Fruit fly (Drosophila melanogaster): ENCODE results near the gene CG7110.
A peak's percentile ranks its signal among the peaks of the same experiment; 100 is the strongest.

The CG7110 gene

dm6 chr2L:13370762-13371161 is 28.0 kb upstream of the CG7110 start, which contains the start of gene ND-B22 (continued):
- no peak for TF ChIP-seq kni (GFP tag; optimal IDR thresholded peaks at IDR 0.05)
- 0 out of 3 replicates have a peak, but pooled peaks have one; percentile 28 for TF ChIP-seq hb (GFP tag; IDR thresholded peaks at IDR 0.05; ENCODE audit: partially characterized antibody)
- TF ChIP-seq CG18619 (GFP tag; optimal IDR thresholded peaks at IDR 0.05) = peak; percentile 6
- TF ChIP-seq run (tag; optimal IDR thresholded peaks at IDR 0.05) = peak; percentile 12
- TF ChIP-seq CG12299 (tag; optimal IDR thresholded peaks at IDR 0.05) = no peak
- no peak for TF ChIP-seq Nf-YB (GFP tag; optimal IDR thresholded peaks at IDR 0.05)
- TF ChIP-seq en (GFP tag; optimal IDR thresholded peaks at IDR 0.05) = no peak
- TF ChIP-seq Dad (GFP tag; optimal IDR thresholded peaks at IDR 0.05) = peak; percentile 50
- TF ChIP-seq NFAT (GFP tag; IDR thresholded peaks at IDR 0.05) = no peak; the same call in 1 of the 2 replicates
- TF ChIP-seq mirr (GFP tag; optimal IDR thresholded peaks at IDR 0.05) = no peak
- TF ChIP-seq bbx (GFP tag; IDR thresholded peaks at IDR 0.05; ENCODE audit: partially characterized antibody) = peak; percentile 41
- no peak for TF ChIP-seq mld (GFP tag; IDR thresholded peaks at IDR 0.05; ENCODE audit: partially characterized antibody)
- TF ChIP-seq CG18262 (tag; optimal IDR thresholded peaks at IDR 0.05) = peak; percentile 27
- no peak for TF ChIP-seq Hr78 (GFP tag; optimal IDR thresholded peaks at IDR 0.05)
- TF ChIP-seq H15 (GFP tag; IDR thresholded peaks at IDR 0.05) = no peak
- peak; percentile 16 for TF ChIP-seq tap (tag; optimal IDR thresholded peaks at IDR 0.05)
- TF ChIP-seq CG1603 (tag; optimal IDR thresholded peaks at IDR 0.05) = peak; percentile 46
- peak; percentile 24 for TF ChIP-seq CG12942 (GFP tag; optimal IDR thresholded peaks at IDR 0.05)
- peak; percentile 25 for TF ChIP-seq CG17359 (tag; optimal IDR thresholded peaks at IDR 0.05)
- TF ChIP-seq CG17912 (GFP tag; optimal IDR thresholded peaks at IDR 0.05) = no peak
- peak; percentile 17 for TF ChIP-seq NC2β (GFP tag; optimal IDR thresholded peaks at IDR 0.05)
- TF ChIP-seq Hr51 (GFP tag; optimal IDR thresholded peaks at IDR 0.05) = peak in 1 of 2 experiments; percentile 5
- peak; percentile 52 for TF ChIP-seq CG15601 (tag; optimal IDR thresholded peaks at IDR 0.05)
- peak; percentile 41 for TF ChIP-seq CG7839 (tag; optimal IDR thresholded peaks at IDR 0.05)
- TF ChIP-seq usp (GFP tag; optimal IDR thresholded peaks at IDR 0.05) = no peak
- TF ChIP-seq grau (tag; optimal IDR thresholded peaks at IDR 0.05) = peak; percentile 43
- TF ChIP-seq Trl (optimal IDR thresholded peaks at IDR 0.05) = no peak
- TF ChIP-seq Trl (GFP tag; optimal IDR thresholded peaks at IDR 0.05) = peak; percentile 31
- TF ChIP-seq Ets65A (GFP tag) = no peak
- no peak for TF ChIP-seq maf-S (GFP tag; optimal IDR thresholded peaks at IDR 0.05)
- TF ChIP-seq HmgZ (tag; optimal IDR thresholded peaks at IDR 0.05) = peak; percentile 65
- TF ChIP-seq Optix (GFP tag; IDR thresholded peaks at IDR 0.05) = no peak
- TF ChIP-seq Drgx (GFP tag; IDR thresholded peaks at IDR 0.05) = no peak
- peak; percentile 66 for TF ChIP-seq sob (GFP tag; IDR thresholded peaks at IDR 0.05)
- TF ChIP-seq Mes4 (GFP tag; optimal IDR thresholded peaks at IDR 0.05) = no peak
- TF ChIP-seq hkb (optimal IDR thresholded peaks at IDR 0.05) = no peak
- peak; percentile 34; the same call in 1 of the 2 replicates for TF ChIP-seq hkb (GFP tag; IDR thresholded peaks at IDR 0.05)
- TF ChIP-seq CG10431 (GFP tag; optimal IDR thresholded peaks at IDR 0.05) = peak; percentile 7
- TF ChIP-seq vfl (GFP tag; optimal IDR thresholded peaks at IDR 0.05) = no peak
- TF ChIP-seq emc (GFP tag; optimal IDR thresholded peaks at IDR 0.05) = no peak
- TF ChIP-seq cg (GFP tag; optimal IDR thresholded peaks at IDR 0.05) = no peak
- no peak for TF ChIP-seq otp (GFP tag; IDR thresholded peaks at IDR 0.05)
- TF ChIP-seq D19B (GFP tag; optimal IDR thresholded peaks at IDR 0.05) = peak; percentile 26
- TF ChIP-seq CG14441 (GFP tag; IDR thresholded peaks at IDR 0.05) = no peak
- no peak for TF ChIP-seq CG30431 (GFP tag; optimal IDR thresholded peaks at IDR 0.05)
- peak; percentile 51 for TF ChIP-seq CG18599 (GFP tag; optimal IDR thresholded peaks at IDR 0.05)
- TF ChIP-seq CG11504 (tag; optimal IDR thresholded peaks at IDR 0.05) = peak; percentile 32
- TF ChIP-seq Atf6 (GFP tag; IDR thresholded peaks at IDR 0.05) = 0 out of 2 replicates have a peak, but pooled peaks have one; percentile 13
- TF ChIP-seq CG2120 (GFP tag; optimal IDR thresholded peaks at IDR 0.05) = peak; percentile 73
- TF ChIP-seq CG14667 (GFP tag; IDR thresholded peaks at IDR 0.05) = no peak
- no peak for TF ChIP-seq CG3163 (GFP tag; optimal IDR thresholded peaks at IDR 0.05)
